Fruit fly (Drosophila melanogaster): ENCODE measurements around the gene Nuf2.
A peak's percentile ranks its signal among the peaks of the same experiment; 100 is the strongest.

Nuf2 gene

dm6 chr2L:7042150-7042811 is 23.4 kb downstream of the Nuf2 start (continued):
- TF ChIP-seq eve (GFP tag; optimal IDR thresholded peaks at IDR 0.05) (peak in 1 of 2 experiments; percentile 83), tap (tag; optimal IDR thresholded peaks at IDR 0.05) (no peak), Hr3 (GFP tag; optimal IDR thresholded peaks at IDR 0.05) (peak; percentile 29), ap (GFP tag; IDR thresholded peaks at IDR 0.05) (no peak), CG12236 (GFP tag; optimal IDR thresholded peaks at IDR 0.05) (no peak), CG12219 (GFP tag; optimal IDR thresholded peaks at IDR 0.05) (peak; percentile 43), jigr1 (GFP tag; IDR thresholded peaks at IDR 0.05) (0 out of 3 replicates have a peak, but pooled peaks have one; percentile 61), CG6791 (GFP tag; IDR thresholded peaks at IDR 0.05; ENCODE audit: partially characterized antibody) (peak; percentile 81), zfh1 (GFP tag; IDR thresholded peaks at IDR 0.05) (peak; percentile 32; the same call in 1 of the 3 replicates), CG12744 (GFP tag; optimal IDR thresholded peaks at IDR 0.05) (peak; percentile 31), Mad (GFP tag; optimal IDR thresholded peaks at IDR 0.05) (peak; percentile 59), Eip74EF (GFP tag; optimal IDR thresholded peaks at IDR 0.05) (peak in 1 of 2 experiments; percentile 47), nerfin-2 (GFP tag; IDR thresholded peaks at IDR 0.05; ENCODE audit: partially characterized antibody) (peak; percentile 46; the same call in 1 of the 2 replicates), HHEX (GFP tag; optimal IDR thresholded peaks at IDR 0.05) (peak; percentile 51), Atf-2 (GFP tag; optimal IDR thresholded peaks at IDR 0.05) (no peak), nmo (GFP tag; optimal IDR thresholded peaks at IDR 0.05) (peak; percentile 16), gt (GFP tag; IDR thresholded peaks at IDR 0.05) (no peak), CG2889 (GFP tag; IDR thresholded peaks at IDR 0.05) (peak; percentile 62; the same call in 1 of the 3 replicates), CG10321 (GFP tag; IDR thresholded peaks at IDR 0.05) (0 out of 2 replicates have a peak, but pooled peaks have one; percentile 6), CG9215 (GFP tag; IDR thresholded peaks at IDR 0.05) (no peak), CG12104 (GFP tag; optimal IDR thresholded peaks at IDR 0.05) (peak; percentile 12), CG1603 (tag; optimal IDR thresholded peaks at IDR 0.05) (peak; percentile 90), chn (GFP tag; optimal IDR thresholded peaks at IDR 0.05) (peak; percentile 45), onecut (GFP tag; IDR thresholded peaks at IDR 0.05) (peak; percentile 79), en (GFP tag; optimal IDR thresholded peaks at IDR 0.05) (no peak), sisA (GFP tag; IDR thresholded peaks at IDR 0.05) (peak; percentile 57), CG17612 (GFP tag; IDR thresholded peaks at IDR 0.05) (no peak), CG15696 (tag; optimal IDR thresholded peaks at IDR 0.05) (no peak), CG12942 (GFP tag; optimal IDR thresholded peaks at IDR 0.05) (no peak), org-1 (GFP tag; optimal IDR thresholded peaks at IDR 0.05) (peak; percentile 47), bigmax (GFP tag; optimal IDR thresholded peaks at IDR 0.05) (peak; percentile 42), dati (GFP tag; IDR thresholded peaks at IDR 0.05) (no peak), CG30403 (GFP tag; optimal IDR thresholded peaks at IDR 0.05) (peak; percentile 44), CG14014 (GFP tag; IDR thresholded peaks at IDR 0.05) (peak; percentile 43; the same call in 1 of the 2 replicates), p53 (GFP tag; optimal IDR thresholded peaks at IDR 0.05) (peak; percentile 17), ham (GFP tag; IDR thresholded peaks at IDR 0.05) (no peak), Oaz (GFP tag; IDR thresholded peaks at IDR 0.05) (peak; percentile 55), trem (tag; optimal IDR thresholded peaks at IDR 0.05) (peak; percentile 61), tgo (GFP tag; IDR thresholded peaks at IDR 0.05) (peak; percentile 46), crol (GFP tag; IDR thresholded peaks at IDR 0.05) (peak; percentile 92), dan (GFP tag; IDR thresholded peaks at IDR 0.05) (no peak), NK7.1 (GFP tag; optimal IDR thresholded peaks at IDR 0.05) (peak; percentile 21), inv (GFP tag; IDR thresholded peaks at IDR 0.05; ENCODE audit: partially characterized antibody) (peak; percentile 47; the same call in 1 of the 2 replicates), Dref (GFP tag; IDR thresholded peaks at IDR 0.05) (peak; percentile 89), grn (GFP tag; optimal IDR thresholded peaks at IDR 0.05) (no peak), pan (optimal IDR thresholded peaks at IDR 0.05) (no peak), pan (GFP tag; optimal IDR thresholded peaks at IDR 0.05 in 1 of 2, IDR thresholded peaks at IDR 0.05 in 1 of 2) (peak in 1 of 2 experiments; percentile 23), CG12071 (GFP tag; optimal IDR thresholded peaks at IDR 0.05) (peak; percentile 42), CG6272 (GFP tag; IDR thresholded peaks at IDR 0.05) (peak; percentile 15; the same call in 1 of the 2 replicates), CG9437 (GFP tag; optimal IDR thresholded peaks at IDR 0.05) (peak; percentile 84)

All from whole organism, embryonic.